Worm (Caenorhabditis elegans) whole organism, L4/young adult: Measurements from ENCODE around the gene T22D1.18.

Experiments
- W03F9.2 ChIP-seq: fragments of 150-350 bp; optimal IDR thresholded peaks from 2 replicates; lab custom pipeline; 2014; ENCODE audit warnings: missing biosample characterization, missing genetic modification characterization
- dao-5 ChIP-seq: sonication (generic microtip); optimal IDR thresholded peaks from 2 replicates; lab custom pipeline; 2016; ENCODE audit warnings: missing genotype, missing genetic modification characterization, moderate library complexity, missing compliant biosample characterization
- him-1 ChIP-seq: sonication (generic microtip); optimal IDR thresholded peaks from 2 replicates; lab custom pipeline; 2016; ENCODE audit warnings: missing genotype, missing genetic modification reagents, missing genetic modification characterization, missing compliant biosample characterization

Gene T22D1.18

ce11 chrIV:6880415-6880814 lies 39.5 kb downstream of the T22D1.18 start:
- no peak for TF ChIP-seq him-1 (tag; lab: Kevin White, UChicago)
- peak; percentile 23 for TF ChIP-seq W03F9.2
- no peak for TF ChIP-seq dao-5 (tag; lab: Kevin White, UChicago)

- TF ChIP-seq him-1 (tag; lab: Kevin White, UChicago) (no peak), W03F9.2 (no peak), dao-5 (tag; lab: Kevin White, UChicago) (no peak)
Measured at ce11 chrIV:6879666-6880210, 40.2 kb downstream of the T22D1.18 start.

ce11 chrIV:6878912-6879554 lies 40.9 kb downstream of the T22D1.18 start:
- TF ChIP-seq him-1 (tag; lab: Kevin White, UChicago) (peak; percentile 70), dao-5 (tag; lab: Kevin White, UChicago) (no peak)

ce11 chrIV:6872958-6873357 lies 47.0 kb downstream of the T22D1.18 start, which contains the start of gene srx-19:
srx-19 (plus strand) TSS chrIV:6873258.
- TF ChIP-seq dao-5 (tag; lab: Kevin White, UChicago) = no peak
- no peak for TF ChIP-seq W03F9.2
- TF ChIP-seq him-1 (tag; lab: Kevin White, UChicago) = no peak
